Fruit fly (Drosophila melanogaster) whole organism, pupa: ENCODE data around the gene vilya.

ENCODE experiments used
- CG10348 ChIP-seq: fragments of 200-800 bp; sonication (Bioruptor generic); IDR thresholded peaks from 2 replicates; pipeline ENCODE4 v1.3.6; 2022; ENCODE audit warnings: missing biosample characterization, missing genetic modification characterization
- CG12605 ChIP-seq: fragments of 200-800 bp; sonication (Bioruptor generic); IDR thresholded peaks from 2 replicates; pipeline ENCODE4 v1.3.6; 2022; ENCODE audit warnings: missing biosample characterization, missing genetic modification characterization
- CG13204 ChIP-seq: fragments of 200-800 bp; sonication (Bioruptor generic); optimal IDR thresholded peaks from 2 replicates; lab custom pipeline; 2018; ENCODE audit warnings: missing biosample characterization, mild to moderate bottlenecking, missing genetic modification characterization, moderate library complexity
- CG14655 ChIP-seq: fragments of 200-800 bp; sonication (Bioruptor generic); optimal IDR thresholded peaks from 3 replicates; lab custom pipeline; 2017; ENCODE audit warnings: mild to moderate bottlenecking, missing biosample characterization, missing genetic modification reagents, missing genetic modification characterization
- CG15710 ChIP-seq: fragments of 200-800 bp; sonication (Bioruptor generic); optimal IDR thresholded peaks from 2 replicates; lab custom pipeline; 2018; ENCODE audit warnings: missing biosample characterization, mild to moderate bottlenecking, missing genetic modification characterization, moderate library complexity
- CG17806 ChIP-seq: fragments of 200-800 bp; sonication (Bioruptor generic); optimal IDR thresholded peaks from 2 replicates; lab custom pipeline; 2018; ENCODE audit warnings: missing biosample characterization, mild to moderate bottlenecking, missing genetic modification characterization, moderate library complexity
- CG32121 ChIP-seq: fragments of 200-800 bp; sonication (Bioruptor generic); IDR thresholded peaks from 2 replicates; pipeline ENCODE4 v1.3.6; 2022; ENCODE audit warnings: missing biosample characterization, missing genetic modification characterization
- CG34367 ChIP-seq: fragments of 200-800 bp; sonication (Bioruptor generic); optimal IDR thresholded peaks from 2 replicates; lab custom pipeline; 2018; ENCODE audit warnings: missing biosample characterization, mild to moderate bottlenecking, missing genetic modification characterization
- CG4496 ChIP-seq: fragments of 200-800 bp; sonication (Bioruptor generic); IDR thresholded peaks from 3 replicates; pipeline ENCODE4 v1.3.6; 2022; ENCODE audit warnings: missing biosample characterization, missing genetic modification characterization
- CG8159 ChIP-seq: fragments of 200-800 bp; sonication (Bioruptor generic); optimal IDR thresholded peaks from 3 replicates; lab custom pipeline; 2018; ENCODE audit warnings: missing biosample characterization, mild to moderate bottlenecking, missing genetic modification characterization, moderate library complexity
- CG8301 ChIP-seq: fragments of 200-800 bp; sonication (Bioruptor generic); optimal IDR thresholded peaks from 2 replicates; lab custom pipeline; 2018; ENCODE audit warnings: missing biosample characterization, mild to moderate bottlenecking, missing genetic modification characterization
- CG9948 ChIP-seq: fragments of 200-800 bp; sonication (Bioruptor generic); optimal IDR thresholded peaks from 2 replicates; lab custom pipeline; 2018; ENCODE audit warnings: missing biosample characterization, mild to moderate bottlenecking, missing genetic modification characterization, moderate library complexity
- D1 ChIP-seq: fragments of 200-800 bp; sonication (Bioruptor generic); optimal IDR thresholded peaks from 2 replicates; lab custom pipeline; 2018; ENCODE audit warnings: missing biosample characterization, mild to moderate bottlenecking, missing genetic modification characterization, moderate library complexity
- EcR ChIP-seq: fragments of 200-800 bp; sonication (Bioruptor generic); optimal IDR thresholded peaks from 3 replicates; lab custom pipeline; 2019; ENCODE audit warnings: missing biosample characterization, missing genetic modification characterization, mild to moderate bottlenecking, moderate library complexity, missing genetic modification reagents
- Ets98B ChIP-seq: fragments of 200-800 bp; sonication (Bioruptor generic); IDR thresholded peaks from 2 replicates; pipeline ENCODE4 v1.3.6; 2022; ENCODE audit warnings: missing biosample characterization, missing genetic modification characterization
- Pif1A ChIP-seq: fragments of 200-800 bp; sonication (Bioruptor generic); optimal IDR thresholded peaks from 3 replicates; lab custom pipeline; 2016; ENCODE audit warnings: missing biosample characterization, missing genetic modification characterization
- Pif1B ChIP-seq: fragments of 200-800 bp; sonication (Bioruptor generic); optimal IDR thresholded peaks from 3 replicates; lab custom pipeline; 2016; ENCODE audit warnings: missing biosample characterization, missing genetic modification characterization
- Snoo ChIP-seq: fragments of 200-800 bp; sonication (Bioruptor generic); optimal IDR thresholded peaks from 3 replicates; lab custom pipeline; 2017; ENCODE audit warnings: missing biosample characterization, mild to moderate bottlenecking, missing genetic modification characterization, inconsistent platforms
- fd96Ca ChIP-seq: fragments of 200-800 bp; sonication (Bioruptor generic); IDR thresholded peaks from 3 replicates; pipeline ENCODE4 v1.3.6; 2022; ENCODE audit warnings: missing biosample characterization, missing genetic modification characterization
- gl ChIP-seq: fragments of 200-800 bp; sonication (Bioruptor generic); optimal IDR thresholded peaks from 2 replicates; lab custom pipeline; 2018; ENCODE audit warnings: missing biosample characterization, mild to moderate bottlenecking, missing genetic modification characterization
- rn ChIP-seq: fragments of 200-800 bp; sonication (Bioruptor generic); IDR thresholded peaks from 2 replicates; pipeline ENCODE4 v1.3.6; 2022; ENCODE audit warnings: missing biosample characterization, missing genetic modification characterization

Gene vilya

DNA sequence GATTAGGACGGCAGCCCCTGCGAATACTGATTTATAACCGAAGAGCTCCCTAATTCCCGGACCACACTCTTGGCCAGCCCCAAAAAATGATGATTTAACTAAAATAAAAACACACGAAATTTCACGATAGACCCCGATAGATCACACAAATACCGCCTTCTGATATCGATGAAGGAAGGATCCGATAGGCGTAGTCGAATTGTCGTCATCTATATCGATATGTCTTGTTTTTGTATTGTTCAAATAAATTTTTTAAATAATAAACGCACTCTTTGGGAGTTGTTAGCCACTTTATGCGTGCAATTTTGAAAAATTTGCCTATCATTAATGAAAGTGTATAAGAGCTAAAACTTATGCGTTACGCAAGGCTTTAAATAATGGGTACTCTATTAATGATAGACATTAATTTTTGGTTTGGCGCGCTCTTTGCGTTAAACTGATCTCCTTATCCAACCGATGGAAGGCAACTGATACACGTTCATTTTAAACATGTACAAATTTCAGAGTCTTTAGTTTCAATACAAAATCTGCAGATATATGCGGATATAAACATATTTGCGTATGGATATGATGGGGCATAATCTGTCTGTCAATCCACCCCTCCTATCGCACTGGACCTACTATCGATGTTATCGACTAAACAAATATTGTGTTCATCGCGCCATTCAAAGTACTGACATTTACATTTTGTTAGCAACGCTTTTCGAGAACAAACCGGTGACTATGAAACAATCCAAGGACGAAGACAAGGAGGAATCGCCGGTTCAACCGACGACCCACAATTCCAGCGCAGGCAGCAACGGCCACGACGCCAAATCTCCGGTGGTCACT is 28.2 kb upstream of the vilya start, which contains the start of the genes Spg7 and Lint-O:
Spg7 (minus strand) TSS at position 148 of the 831 bp plus-strand sequence.
Lint-O (plus strand) TSS at position 638 of the 831 bp plus-strand sequence.
- no peak for TF ChIP-seq rn (GFP tag; lab: Robert Waterston, UW)
- no peak for TF ChIP-seq fd96Ca (GFP tag; lab: Robert Waterston, UW)
- TF ChIP-seq, all 21 proteins: peak for 0

DNA sequence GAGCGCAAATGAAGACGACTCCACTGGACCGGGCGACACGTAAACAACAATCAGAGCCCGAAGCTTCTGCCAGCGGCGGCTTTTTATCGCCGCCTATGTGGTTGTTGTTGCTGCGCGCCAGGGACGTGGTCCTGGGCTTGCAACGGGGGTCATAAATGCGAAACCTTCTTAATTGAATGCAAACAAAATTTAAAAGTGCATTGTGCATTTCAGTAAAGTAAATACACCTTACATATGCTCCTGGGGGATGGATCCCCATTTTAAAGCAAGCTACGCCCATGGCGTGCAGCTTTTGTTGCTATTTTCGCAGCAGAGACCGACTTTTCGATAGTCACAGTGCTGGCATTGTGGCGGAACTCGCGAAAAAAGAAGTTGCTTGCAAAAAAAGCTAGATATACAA is 22.8 kb upstream of the vilya start, which contains the start of gene Ugalt:
Ugalt (minus strand) TSS at position 160 of the 400 bp plus-strand sequence.
- peak; percentile 100 for TF ChIP-seq CG8301 (tag; lab: Kevin White, UChicago)
- TF ChIP-seq Pif1B, result peak; percentile 100
- peak; percentile 100 for TF ChIP-seq fd96Ca (GFP tag; lab: Robert Waterston, UW)
- TF ChIP-seq Snoo (tag; lab: Kevin White, UChicago), result peak; percentile 100
- TF ChIP-seq EcR (GFP tag; lab: Kevin White, UChicago), result peak; percentile 83
- TF ChIP-seq CG4496 (GFP tag; lab: Robert Waterston, UW), result peak; percentile 100
- peak; percentile 100 for TF ChIP-seq Pif1A
- peak; percentile 100 for TF ChIP-seq CG13204 (GFP tag; lab: Kevin White, UChicago)
- peak; percentile 100 for TF ChIP-seq CG10348
- TF ChIP-seq CG14655, result peak; percentile 100
- peak; percentile 100 for TF ChIP-seq CG8159 (tag; lab: Kevin White, UChicago)
- TF ChIP-seq CG32121 (GFP tag; lab: Robert Waterston, UW), result peak; percentile 100
- TF ChIP-seq CG17806, result peak; percentile 100
- peak; percentile 100 for TF ChIP-seq rn (GFP tag; lab: Robert Waterston, UW)
- TF ChIP-seq CG12605 (GFP tag; lab: Robert Waterston, UW), result peak; percentile 100
- peak; percentile 100 for TF ChIP-seq D1 (tag; lab: Kevin White, UChicago)
- peak; percentile 100 for TF ChIP-seq CG34367 (tag; lab: Kevin White, UChicago)
- peak; percentile 100 for TF ChIP-seq CG9948
- TF ChIP-seq CG15710 (tag; lab: Kevin White, UChicago), result peak; percentile 100
- TF ChIP-seq Ets98B (GFP tag; lab: Robert Waterston, UW), result peak; percentile 100
- peak; percentile 100 for TF ChIP-seq gl

DNA sequence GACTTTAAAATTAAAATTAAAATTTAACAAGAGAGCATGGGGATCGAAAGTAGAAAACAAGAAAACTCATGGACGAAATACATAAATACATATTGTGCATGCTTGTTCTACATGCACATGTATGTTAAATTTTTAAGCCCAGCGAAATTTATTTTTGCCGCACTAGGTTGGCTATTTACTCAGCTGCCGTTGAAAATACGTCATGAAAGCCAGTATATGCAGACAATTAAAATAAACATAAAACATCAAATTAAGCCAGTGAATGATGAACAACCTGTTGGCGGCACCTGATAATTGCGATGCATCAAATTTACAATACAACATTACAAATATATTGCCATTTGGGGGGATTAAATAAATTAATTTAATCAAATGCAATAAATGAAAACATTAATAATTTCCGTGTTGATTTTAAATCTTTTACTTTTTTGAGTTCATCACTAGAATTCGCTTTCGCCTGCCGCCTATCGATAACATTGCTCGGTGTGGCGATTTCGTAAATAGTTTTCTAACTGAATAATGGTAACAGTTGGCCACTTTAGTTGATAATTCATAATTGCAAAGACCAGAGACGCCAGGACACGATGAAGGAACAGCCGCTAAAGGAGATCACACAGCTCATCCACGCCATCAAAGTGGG is 22.2 kb upstream of the vilya start, which contains the start of gene eIF2Bbeta:
eIF2Bbeta (plus strand) TSS at position 438 of the 640 bp plus-strand sequence.
- TF ChIP-seq CG14655, result no peak
- no peak for TF ChIP-seq CG15710 (tag; lab: Kevin White, UChicago)
- no peak for TF ChIP-seq D1 (tag; lab: Kevin White, UChicago)
- no peak; the same call in 2 of the 3 replicates for TF ChIP-seq CG4496 (GFP tag; lab: Robert Waterston, UW)
- TF ChIP-seq fd96Ca (GFP tag; lab: Robert Waterston, UW), result no peak
- TF ChIP-seq Ets98B (GFP tag; lab: Robert Waterston, UW), result no peak
- no peak for TF ChIP-seq Pif1B
- TF ChIP-seq CG10348, result no peak
- TF ChIP-seq CG8159 (tag; lab: Kevin White, UChicago), result no peak
- TF ChIP-seq rn (GFP tag; lab: Robert Waterston, UW), result no peak
- no peak for TF ChIP-seq CG12605 (GFP tag; lab: Robert Waterston, UW)
- no peak for TF ChIP-seq gl
- no peak for TF ChIP-seq EcR (GFP tag; lab: Kevin White, UChicago)
- no peak for TF ChIP-seq Pif1A
- TF ChIP-seq CG13204 (GFP tag; lab: Kevin White, UChicago), result no peak
- TF ChIP-seq Snoo (tag; lab: Kevin White, UChicago), result no peak
- no peak for TF ChIP-seq CG9948
- TF ChIP-seq CG17806, result no peak

DNA sequence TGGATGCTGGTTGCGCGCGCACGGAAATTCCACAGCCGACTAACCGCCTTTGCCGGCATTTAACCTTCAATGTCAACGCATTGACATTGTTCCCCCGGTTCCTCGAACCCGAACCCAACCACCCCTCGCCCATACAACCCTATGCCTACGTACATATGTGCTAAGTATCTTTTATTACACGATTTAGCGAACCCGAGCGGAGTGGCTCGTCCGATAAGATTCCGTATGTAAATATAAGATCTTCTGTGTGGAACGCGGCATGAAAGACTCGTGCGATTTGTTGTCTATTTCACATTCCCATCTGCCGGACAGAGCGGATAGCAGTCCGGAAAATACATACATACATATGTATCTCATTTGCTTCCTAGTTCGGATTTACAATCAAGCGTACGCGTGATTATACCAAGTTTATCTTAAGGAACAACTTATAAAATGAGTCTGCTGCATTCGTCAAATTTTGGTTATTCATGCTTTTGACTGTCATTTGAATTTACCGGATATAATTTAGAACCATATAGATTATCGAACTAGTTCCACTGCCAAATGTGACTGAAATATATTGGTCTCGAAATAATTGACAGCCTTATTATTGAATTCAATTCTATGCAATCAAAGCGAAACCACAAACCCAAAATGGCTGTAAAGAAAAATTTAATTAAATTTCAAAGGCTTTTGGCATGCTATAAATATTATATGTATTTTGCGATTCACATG is 18.9 kb upstream of the vilya start, which contains the start of gene CG2680:
CG2680 (minus strand) TSS at position 51 of the 714 bp plus-strand sequence.
- TF ChIP-seq CG14655 (no peak), CG17806 (no peak), Pif1A (no peak), EcR (GFP tag; lab: Kevin White, UChicago) (peak; percentile 24), Pif1B (no peak), Ets98B (GFP tag; lab: Robert Waterston, UW) (no peak)

DNA sequence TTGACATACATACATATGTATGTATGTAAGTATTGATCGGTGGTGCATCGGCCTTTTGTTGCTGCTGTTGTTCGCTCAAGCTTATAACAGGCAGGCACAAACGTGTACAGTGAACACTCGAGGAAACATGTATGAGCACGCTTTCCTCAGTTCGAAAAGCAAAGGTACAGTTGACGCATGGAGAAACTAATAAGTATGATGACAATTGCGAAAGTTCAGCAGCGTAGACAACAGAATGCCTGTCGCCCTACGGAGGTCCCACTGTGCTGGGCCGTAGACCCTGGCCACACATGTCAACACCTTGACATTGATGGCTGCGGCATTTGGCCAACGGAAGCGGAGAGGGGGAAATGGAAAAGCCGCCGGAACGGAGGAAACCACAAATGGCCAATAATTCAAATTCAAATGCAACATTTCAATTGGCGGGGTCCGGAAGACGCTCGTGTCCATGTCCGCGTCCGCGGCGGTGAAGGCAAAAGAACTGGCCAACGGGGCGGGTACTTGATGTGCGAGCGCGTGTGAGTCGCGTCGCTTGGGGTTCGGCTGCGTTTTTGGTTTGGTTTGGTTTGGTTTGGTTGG is 18.2 kb upstream of the vilya start, which contains the start of gene CG2681:
CG2681 (plus strand) TSS at position 529 of the 579 bp plus-strand sequence.
- TF ChIP-seq CG14655 (no peak), CG8301 (tag; lab: Kevin White, UChicago) (no peak), fd96Ca (GFP tag; lab: Robert Waterston, UW) (peak; percentile 61), CG4496 (GFP tag; lab: Robert Waterston, UW) (peak; percentile 81), CG10348 (peak; percentile 26; the same call in 1 of the 2 replicates), CG12605 (GFP tag; lab: Robert Waterston, UW) (0 out of 2 replicates have a peak, but pooled peaks have one; percentile 34), CG17806 (no peak), Snoo (tag; lab: Kevin White, UChicago) (no peak), Ets98B (GFP tag; lab: Robert Waterston, UW) (peak; percentile 47)
